Worm (Caenorhabditis elegans): ENCODE results near the gene dhs-27.

DNA sequence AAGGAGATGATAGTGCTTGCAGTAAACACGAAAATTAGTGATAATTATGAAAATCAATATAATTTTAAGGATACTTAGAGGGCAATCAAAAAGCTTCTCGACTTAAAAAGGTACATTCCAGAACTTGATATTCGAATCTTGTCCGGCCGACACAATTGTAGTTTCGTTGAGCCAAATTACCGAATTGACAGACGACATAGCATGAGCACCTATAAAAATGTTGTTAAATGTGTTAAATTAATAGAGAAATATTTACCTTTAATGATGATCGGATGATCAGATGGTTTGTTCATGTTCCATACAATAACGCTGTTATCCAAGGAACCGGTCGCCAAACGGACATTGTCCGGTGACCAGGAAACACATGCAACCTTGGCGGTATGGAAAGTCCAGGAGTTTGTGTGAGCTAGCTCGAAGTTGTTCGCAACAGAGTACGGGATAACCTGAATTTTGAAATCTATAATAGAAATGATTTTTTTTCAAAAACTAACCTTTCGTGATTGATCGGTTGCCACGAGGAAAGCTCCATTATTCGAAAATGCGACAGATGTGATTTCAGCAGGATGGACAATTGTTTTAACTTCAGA is 5.7 kb downstream of the dhs-27 start:
- TF ChIP-seq pqm-1 (tag; optimal IDR thresholded peaks at IDR 0.05) = no peak
- no peak for TF ChIP-seq nhr-232 (tag; optimal IDR thresholded peaks at IDR 0.05)
- no peak for TF ChIP-seq pax-1 (tag; optimal IDR thresholded peaks at IDR 0.05)
- no peak for TF ChIP-seq ama-1 (optimal IDR thresholded peaks at IDR 0.05)
- no peak for TF ChIP-seq ets-4 (tag; optimal IDR thresholded peaks at IDR 0.05)
- TF ChIP-seq sdc-2 (tag; optimal IDR thresholded peaks at IDR 0.05) = no peak
- TF ChIP-seq fkh-10 (GFP tag; optimal IDR thresholded peaks at IDR 0.05) = no peak
- no peak for TF ChIP-seq C08G9.2 (tag; optimal IDR thresholded peaks at IDR 0.05)
- TF ChIP-seq nhr-11 (tag; optimal IDR thresholded peaks at IDR 0.05) = no peak
- TF ChIP-seq pros-1 (tag; optimal IDR thresholded peaks at IDR 0.05) = no peak
- TF ChIP-seq F13H6.1 (tag; optimal IDR thresholded peaks at IDR 0.05) = no peak
- no peak for TF ChIP-seq unc-3 (GFP tag; conservative IDR thresholded peaks at IDR 0.05)
- no peak for TF ChIP-seq unc-3 (tag; optimal IDR thresholded peaks at IDR 0.05)

All from whole organism, late embryonic.